Worm (Caenorhabditis elegans) whole organism, L3 larva: ENCODE measurements around the gene C17C3.9.

Experiments
- ama-1 ChIP-seq: fragments of 150-350 bp; optimal IDR thresholded peaks from 2 replicates; lab custom pipeline; 2018
- ceh-9 ChIP-seq: sonication (generic microtip); optimal IDR thresholded peaks from 2 replicates; lab custom pipeline; 2018; ENCODE audit warnings: missing biosample characterization, missing genetic modification characterization
- mdl-1 ChIP-seq: fragments of 150-350 bp; optimal IDR thresholded peaks from 2 replicates; lab custom pipeline; 2014; ENCODE audit warnings: missing biosample characterization, missing genetic modification characterization
- nhr-12 ChIP-seq: fragments of 150-350 bp; optimal IDR thresholded peaks from 2 replicates; lab custom pipeline; 2014; ENCODE audit warnings: missing biosample characterization, missing genetic modification characterization
- nhr-77 ChIP-seq: fragments of 150-350 bp; optimal IDR thresholded peaks from 2 replicates; lab custom pipeline; 2014; ENCODE audit warnings: missing biosample characterization, missing genetic modification characterization
- pqm-1 ChIP-seq: fragments of 150-350 bp; optimal IDR thresholded peaks from 2 replicates; lab custom pipeline; 2017; ENCODE audit warnings: missing biosample characterization, missing genetic modification characterization, inconsistent platforms
- skn-1 ChIP-seq: fragments of 150-350 bp; optimal IDR thresholded peaks from 2 replicates; lab custom pipeline; 2014; ENCODE audit warnings: missing biosample characterization, missing genetic modification characterization
- unc-39 ChIP-seq: sonication (generic microtip); optimal IDR thresholded peaks from 4 replicates; lab custom pipeline; 2017; ENCODE audit warnings: missing biosample characterization, missing genetic modification characterization
- ztf-11 ChIP-seq: fragments of 150-350 bp; optimal IDR thresholded peaks from 2 replicates; lab custom pipeline; 2014; ENCODE audit warnings: missing biosample characterization, missing genetic modification characterization

- no peak for TF ChIP-seq pqm-1 (tag; lab: Kevin White, UChicago)
- TF ChIP-seq ceh-9 (tag; lab: Kevin White, UChicago): no peak
- TF ChIP-seq skn-1: no peak
- TF ChIP-seq nhr-77: no peak
- TF ChIP-seq ztf-11 (tag; lab: Kevin White, UChicago): no peak
- no peak for TF ChIP-seq nhr-12
- no peak for TF ChIP-seq ama-1 (lab: Kevin White, UChicago)
- no peak for TF ChIP-seq mdl-1
- no peak for TF ChIP-seq unc-39 (tag; lab: Kevin White, UChicago)
Measured at ce11 chrII:5547442-5547894, 15.4 kb upstream of the C17C3.9 start, which contains the start of gene acdh-2.
